Worm (Caenorhabditis elegans): ENCODE results near the gene T03E6.9.

- no peak for TF ChIP-seq nhr-77 (tag; optimal IDR thresholded peaks at IDR 0.05)
- TF ChIP-seq tbx-2 (tag; optimal IDR thresholded peaks at IDR 0.05), result no peak
- TF ChIP-seq nfya-1 (tag; optimal IDR thresholded peaks at IDR 0.05; ENCODE audit: insufficient read depth), result no peak
- TF ChIP-seq ztf-11 (tag; optimal IDR thresholded peaks at IDR 0.05), result no peak
- no peak for TF ChIP-seq skn-1 (tag; optimal IDR thresholded peaks at IDR 0.05)
- no peak for TF ChIP-seq ceh-16 (tag; optimal IDR thresholded peaks at IDR 0.05)
- TF ChIP-seq elt-3 (tag; optimal IDR thresholded peaks at IDR 0.05), result no peak
- no peak for TF ChIP-seq fkh-10 (GFP tag; optimal IDR thresholded peaks at IDR 0.05)
- TF ChIP-seq nhr-11 (tag; optimal IDR thresholded peaks at IDR 0.05), result no peak
- no peak for TF ChIP-seq mdl-1 (tag; optimal IDR thresholded peaks at IDR 0.05)
- TF ChIP-seq unc-39 (tag; optimal IDR thresholded peaks at IDR 0.05), result no peak
- no peak for TF ChIP-seq nhr-28 (tag; optimal IDR thresholded peaks at IDR 0.05)
- no peak for TF ChIP-seq aly-2 (tag; optimal IDR thresholded peaks at IDR 0.05)
- TF ChIP-seq ztf-4 (tag; optimal IDR thresholded peaks at IDR 0.05), result no peak
Observed at ce11 chrV:16645201-16645940, 44.8 kb upstream of the T03E6.9 start, which contains the start of gene W06G6.17.
